Fruit fly (Drosophila melanogaster) whole organism, pupa: Measurements from ENCODE around the gene Afti.

Experiments
- CG10348 ChIP-seq: fragments of 200-800 bp; sonication (Bioruptor generic); IDR thresholded peaks from 2 replicates; pipeline ENCODE4 v1.3.6; 2022; ENCODE audit warnings: missing biosample characterization, missing genetic modification characterization
- CG12605 ChIP-seq: fragments of 200-800 bp; sonication (Bioruptor generic); IDR thresholded peaks from 2 replicates; pipeline ENCODE4 v1.3.6; 2022; ENCODE audit warnings: missing biosample characterization, missing genetic modification characterization
- CG13204 ChIP-seq: fragments of 200-800 bp; sonication (Bioruptor generic); optimal IDR thresholded peaks from 2 replicates; lab custom pipeline; 2018; ENCODE audit warnings: missing biosample characterization, mild to moderate bottlenecking, missing genetic modification characterization, moderate library complexity
- CG14655 ChIP-seq: fragments of 200-800 bp; sonication (Bioruptor generic); optimal IDR thresholded peaks from 3 replicates; lab custom pipeline; 2017; ENCODE audit warnings: mild to moderate bottlenecking, missing biosample characterization, missing genetic modification reagents, missing genetic modification characterization
- CG15710 ChIP-seq: fragments of 200-800 bp; sonication (Bioruptor generic); optimal IDR thresholded peaks from 2 replicates; lab custom pipeline; 2018; ENCODE audit warnings: missing biosample characterization, mild to moderate bottlenecking, missing genetic modification characterization, moderate library complexity
- CG17806 ChIP-seq: fragments of 200-800 bp; sonication (Bioruptor generic); optimal IDR thresholded peaks from 2 replicates; lab custom pipeline; 2018; ENCODE audit warnings: missing biosample characterization, mild to moderate bottlenecking, missing genetic modification characterization, moderate library complexity
- CG32121 ChIP-seq: fragments of 200-800 bp; sonication (Bioruptor generic); IDR thresholded peaks from 2 replicates; pipeline ENCODE4 v1.3.6; 2022; ENCODE audit warnings: missing biosample characterization, missing genetic modification characterization
- CG34367 ChIP-seq: fragments of 200-800 bp; sonication (Bioruptor generic); optimal IDR thresholded peaks from 2 replicates; lab custom pipeline; 2018; ENCODE audit warnings: missing biosample characterization, mild to moderate bottlenecking, missing genetic modification characterization
- CG4496 ChIP-seq: fragments of 200-800 bp; sonication (Bioruptor generic); IDR thresholded peaks from 3 replicates; pipeline ENCODE4 v1.3.6; 2022; ENCODE audit warnings: missing biosample characterization, missing genetic modification characterization
- CG8159 ChIP-seq: fragments of 200-800 bp; sonication (Bioruptor generic); optimal IDR thresholded peaks from 3 replicates; lab custom pipeline; 2018; ENCODE audit warnings: missing biosample characterization, mild to moderate bottlenecking, missing genetic modification characterization, moderate library complexity
- CG8301 ChIP-seq: fragments of 200-800 bp; sonication (Bioruptor generic); optimal IDR thresholded peaks from 2 replicates; lab custom pipeline; 2018; ENCODE audit warnings: missing biosample characterization, mild to moderate bottlenecking, missing genetic modification characterization
- CG9948 ChIP-seq: fragments of 200-800 bp; sonication (Bioruptor generic); optimal IDR thresholded peaks from 2 replicates; lab custom pipeline; 2018; ENCODE audit warnings: missing biosample characterization, mild to moderate bottlenecking, missing genetic modification characterization, moderate library complexity
- D1 ChIP-seq: fragments of 200-800 bp; sonication (Bioruptor generic); optimal IDR thresholded peaks from 2 replicates; lab custom pipeline; 2018; ENCODE audit warnings: missing biosample characterization, mild to moderate bottlenecking, missing genetic modification characterization, moderate library complexity
- EcR ChIP-seq: fragments of 200-800 bp; sonication (Bioruptor generic); optimal IDR thresholded peaks from 3 replicates; lab custom pipeline; 2019; ENCODE audit warnings: missing biosample characterization, missing genetic modification characterization, mild to moderate bottlenecking, moderate library complexity, missing genetic modification reagents
- Ets98B ChIP-seq: fragments of 200-800 bp; sonication (Bioruptor generic); IDR thresholded peaks from 2 replicates; pipeline ENCODE4 v1.3.6; 2022; ENCODE audit warnings: missing biosample characterization, missing genetic modification characterization
- Pif1A ChIP-seq: fragments of 200-800 bp; sonication (Bioruptor generic); optimal IDR thresholded peaks from 3 replicates; lab custom pipeline; 2016; ENCODE audit warnings: missing biosample characterization, missing genetic modification characterization
- Pif1B ChIP-seq: fragments of 200-800 bp; sonication (Bioruptor generic); optimal IDR thresholded peaks from 3 replicates; lab custom pipeline; 2016; ENCODE audit warnings: missing biosample characterization, missing genetic modification characterization
- Snoo ChIP-seq: fragments of 200-800 bp; sonication (Bioruptor generic); optimal IDR thresholded peaks from 3 replicates; lab custom pipeline; 2017; ENCODE audit warnings: missing biosample characterization, mild to moderate bottlenecking, missing genetic modification characterization, inconsistent platforms
- fd96Ca ChIP-seq: fragments of 200-800 bp; sonication (Bioruptor generic); IDR thresholded peaks from 3 replicates; pipeline ENCODE4 v1.3.6; 2022; ENCODE audit warnings: missing biosample characterization, missing genetic modification characterization
- gl ChIP-seq: fragments of 200-800 bp; sonication (Bioruptor generic); optimal IDR thresholded peaks from 2 replicates; lab custom pipeline; 2018; ENCODE audit warnings: missing biosample characterization, mild to moderate bottlenecking, missing genetic modification characterization
- rn ChIP-seq: fragments of 200-800 bp; sonication (Bioruptor generic); IDR thresholded peaks from 2 replicates; pipeline ENCODE4 v1.3.6; 2022; ENCODE audit warnings: missing biosample characterization, missing genetic modification characterization

The Afti gene

DNA sequence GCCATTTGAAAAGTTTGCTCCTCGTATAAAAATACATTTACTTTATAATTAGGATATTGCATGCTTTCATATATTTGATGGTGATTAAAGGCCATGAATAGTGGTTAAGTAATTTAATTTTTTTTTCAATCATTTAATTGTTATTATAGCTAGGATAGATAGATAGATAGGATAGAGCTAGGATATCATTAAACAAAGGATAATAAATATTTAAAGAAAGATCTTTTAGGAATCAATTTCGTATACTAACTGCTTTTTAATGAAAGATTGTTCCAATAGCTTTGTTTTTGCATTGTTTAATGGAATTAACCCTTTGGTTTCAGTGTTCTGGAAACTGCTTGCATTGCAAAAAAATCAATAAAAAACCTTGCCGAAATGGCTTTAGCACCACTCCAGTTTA, 28.1 kb upstream of the Afti start:
- TF ChIP-seq CG8159 (tag; lab: Kevin White, UChicago) (peak; percentile 50), Snoo (no peak), rn (GFP tag; lab: Robert Waterston, UW) (no peak), Pif1B (GFP tag; lab: Kevin White, UChicago) (no peak), gl (tag; lab: Kevin White, UChicago) (no peak), Ets98B (GFP tag; lab: Robert Waterston, UW) (no peak), CG10348 (GFP tag; lab: Robert Waterston, UW) (no peak), CG12605 (GFP tag; lab: Robert Waterston, UW) (no peak)

DNA sequence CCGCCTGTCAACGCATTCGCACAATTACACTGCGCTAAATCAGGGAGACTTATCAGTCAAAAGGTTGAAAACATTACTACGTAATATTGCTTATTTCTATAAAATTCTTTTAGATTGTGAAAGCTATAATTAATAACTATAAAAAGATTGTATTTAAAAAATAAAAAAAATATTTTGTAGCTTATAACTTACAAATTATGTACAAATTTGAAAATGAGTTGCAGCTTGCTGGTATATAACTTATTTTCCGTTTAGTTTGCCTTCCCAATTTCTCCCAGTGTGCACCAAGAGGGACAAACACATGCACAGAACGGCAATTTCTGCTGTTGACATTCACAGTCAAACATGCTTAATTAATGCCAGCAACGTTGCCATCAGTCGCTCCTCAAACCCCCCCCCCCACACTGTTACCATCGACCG, 27.3 kb upstream of the Afti start:
- TF ChIP-seq Ets98B (GFP tag; lab: Robert Waterston, UW) (peak; percentile 66), CG32121 (peak; percentile 78), Pif1B (GFP tag; lab: Kevin White, UChicago) (peak; percentile 72), rn (GFP tag; lab: Robert Waterston, UW) (peak; percentile 67), Snoo (peak; percentile 87), CG8159 (tag; lab: Kevin White, UChicago) (peak; percentile 97), Pif1A (GFP tag; lab: Kevin White, UChicago) (peak; percentile 69), CG10348 (GFP tag; lab: Robert Waterston, UW) (no peak), CG4496 (peak; percentile 80), CG15710 (tag; lab: Kevin White, UChicago) (peak; percentile 90), fd96Ca (GFP tag; lab: Robert Waterston, UW) (peak; percentile 82), CG8301 (tag; lab: Kevin White, UChicago) (peak; percentile 88), CG13204 (GFP tag; lab: Kevin White, UChicago) (peak; percentile 65), CG9948 (peak; percentile 86), CG17806 (tag; lab: Kevin White, UChicago) (peak; percentile 91), CG14655 (GFP tag; lab: Kevin White, UChicago) (peak; percentile 91), EcR (GFP tag; lab: Kevin White, UChicago) (no peak), CG12605 (GFP tag; lab: Robert Waterston, UW) (peak; percentile 56), gl (tag; lab: Kevin White, UChicago) (peak; percentile 75), D1 (tag; lab: Kevin White, UChicago) (peak; percentile 81), CG34367 (tag; lab: Kevin White, UChicago) (peak; percentile 73)

DNA sequence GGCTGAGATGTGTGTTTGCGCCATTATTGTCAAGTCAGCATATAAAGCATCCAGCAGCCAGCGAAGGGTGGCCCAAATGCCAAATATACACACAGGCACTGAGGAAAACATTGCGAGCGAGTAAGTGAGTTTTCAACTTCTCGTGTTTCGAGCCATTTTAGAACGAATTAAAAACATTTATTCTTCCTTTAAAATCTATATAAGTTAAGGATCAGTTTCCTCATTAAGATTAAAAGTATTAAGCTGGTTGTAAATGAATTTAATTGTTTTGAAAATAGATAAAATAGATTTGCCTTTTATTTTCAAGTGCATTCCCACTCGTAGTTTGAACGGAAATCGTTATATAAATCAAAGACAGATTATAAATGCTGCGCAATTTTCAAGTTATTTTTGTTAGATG, 24.9 kb upstream of the Afti start:
- no peak for TF ChIP-seq CG9948
- no peak for TF ChIP-seq CG12605 (GFP tag; lab: Robert Waterston, UW)
- TF ChIP-seq CG8159 (tag; lab: Kevin White, UChicago): peak; percentile 10

DNA sequence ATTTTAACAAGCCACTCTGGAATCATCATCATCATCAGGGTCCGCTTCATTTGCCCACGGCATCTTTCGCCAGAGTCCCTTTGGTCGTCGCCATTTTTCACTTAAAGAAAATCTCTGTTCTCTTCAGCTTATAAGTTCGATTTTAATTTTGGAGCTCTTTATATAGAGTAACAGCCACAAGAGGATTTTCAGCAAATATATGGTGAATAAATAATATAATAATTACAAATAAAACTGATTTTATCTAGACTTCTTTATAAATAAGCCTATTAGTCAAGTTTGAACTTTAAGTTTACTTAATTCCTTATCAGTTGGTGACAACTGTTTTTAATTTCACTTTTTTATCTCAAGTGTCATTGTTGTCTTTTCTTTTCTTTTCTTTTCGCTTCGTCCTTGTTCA, 22.0 kb upstream of the Afti start:
- TF ChIP-seq CG8159 (tag; lab: Kevin White, UChicago): peak; percentile 3
- TF ChIP-seq CG14655 (GFP tag; lab: Kevin White, UChicago): no peak
- TF ChIP-seq CG15710 (tag; lab: Kevin White, UChicago): no peak
- TF ChIP-seq Pif1B (GFP tag; lab: Kevin White, UChicago): no peak

DNA sequence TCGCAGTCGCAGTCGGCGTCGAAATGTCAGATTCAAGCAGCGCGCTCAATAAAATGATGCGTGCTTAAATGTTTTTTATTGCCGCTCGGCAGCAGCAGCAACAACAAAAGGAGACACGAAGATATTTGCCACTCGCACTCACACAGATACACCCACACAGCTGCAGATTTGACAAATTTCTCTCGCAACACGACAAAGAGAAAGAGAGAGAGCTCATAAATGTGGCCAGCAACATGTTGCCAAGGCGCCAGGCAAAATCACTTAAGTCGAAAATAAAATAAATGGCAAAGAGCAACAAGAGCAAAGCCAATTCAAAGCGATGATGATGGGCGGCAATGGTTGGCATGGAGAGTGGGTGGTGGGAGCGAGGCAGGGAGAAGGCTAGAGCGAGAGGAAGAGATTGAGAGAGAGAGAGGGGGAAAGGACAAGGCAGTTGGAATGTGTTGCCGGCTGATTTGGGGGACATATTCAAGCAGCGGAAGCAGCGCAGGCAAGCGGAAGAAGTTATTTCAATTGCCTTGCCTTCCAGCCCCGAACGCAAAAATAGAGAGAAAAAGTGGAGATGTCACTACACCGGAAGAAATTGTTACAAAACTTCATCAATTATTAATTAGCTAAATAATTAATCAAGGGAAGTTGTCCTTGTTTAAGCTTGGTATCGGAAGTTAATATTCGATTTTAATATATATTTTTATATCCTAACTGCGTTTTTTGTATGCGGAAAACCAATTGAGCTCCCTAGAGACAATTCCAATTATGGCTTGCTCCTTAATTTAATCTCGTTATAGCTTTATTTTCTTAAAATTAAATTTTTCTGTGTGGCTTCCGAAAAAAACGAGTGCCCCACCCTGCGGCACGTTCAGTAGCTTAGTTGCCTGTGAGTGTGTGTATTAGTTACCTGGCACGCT, 20.6 kb upstream of the Afti start:
- TF ChIP-seq CG15710 (tag; lab: Kevin White, UChicago): peak; percentile 19
- no peak for TF ChIP-seq fd96Ca (GFP tag; lab: Robert Waterston, UW)
- peak; percentile 14 for TF ChIP-seq EcR (GFP tag; lab: Kevin White, UChicago)
- peak; percentile 53 for TF ChIP-seq CG9948
- peak; percentile 71 for TF ChIP-seq CG14655 (GFP tag; lab: Kevin White, UChicago)
- no peak for TF ChIP-seq Snoo
- peak; percentile 10; the same call in 1 of the 2 replicates for TF ChIP-seq Ets98B (GFP tag; lab: Robert Waterston, UW)
- peak; percentile 43 for TF ChIP-seq Pif1A (GFP tag; lab: Kevin White, UChicago)
- TF ChIP-seq rn (GFP tag; lab: Robert Waterston, UW): no peak
- peak; percentile 21 for TF ChIP-seq Pif1B (GFP tag; lab: Kevin White, UChicago)
- TF ChIP-seq gl (tag; lab: Kevin White, UChicago): no peak
- TF ChIP-seq CG8301 (tag; lab: Kevin White, UChicago): peak; percentile 58
- peak; percentile 48 for TF ChIP-seq CG13204 (GFP tag; lab: Kevin White, UChicago)
- TF ChIP-seq CG10348 (GFP tag; lab: Robert Waterston, UW): no peak
- no peak for TF ChIP-seq CG34367 (tag; lab: Kevin White, UChicago)
- peak; percentile 45 for TF ChIP-seq CG8159 (tag; lab: Kevin White, UChicago)
- TF ChIP-seq D1 (tag; lab: Kevin White, UChicago): peak; percentile 2
- peak; percentile 41 for TF ChIP-seq CG17806 (tag; lab: Kevin White, UChicago)
- TF ChIP-seq CG4496: 0 out of 3 replicates have a peak, but pooled peaks have one; percentile 4
- TF ChIP-seq CG12605 (GFP tag; lab: Robert Waterston, UW): no peak

DNA sequence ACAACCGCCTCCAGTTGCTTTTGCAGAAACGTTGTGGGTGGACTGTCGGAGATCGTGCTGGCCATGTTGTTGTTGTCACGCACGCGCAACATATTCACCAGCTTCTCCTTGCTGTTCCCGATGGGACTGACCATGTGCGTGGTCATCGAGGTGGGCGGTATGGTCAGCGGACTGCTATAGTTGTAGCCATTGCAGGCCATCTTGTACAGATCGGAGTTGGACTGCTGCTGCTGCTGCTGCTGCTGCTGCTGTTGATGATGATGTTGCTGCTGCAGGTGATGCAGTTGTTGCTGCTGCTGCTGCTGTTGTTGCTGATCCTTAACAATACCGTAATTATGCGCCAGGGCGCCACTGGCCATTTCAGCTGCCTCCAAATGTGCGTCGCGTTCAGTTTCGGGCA, 18.3 kb upstream of the Afti start:
- TF ChIP-seq fd96Ca (GFP tag; lab: Robert Waterston, UW) (no peak), gl (tag; lab: Kevin White, UChicago) (no peak), CG4496 (no peak), CG10348 (GFP tag; lab: Robert Waterston, UW) (no peak), CG15710 (tag; lab: Kevin White, UChicago) (no peak), CG13204 (GFP tag; lab: Kevin White, UChicago) (no peak), CG12605 (GFP tag; lab: Robert Waterston, UW) (no peak), CG32121 (no peak), rn (GFP tag; lab: Robert Waterston, UW) (no peak), Pif1A (GFP tag; lab: Kevin White, UChicago) (no peak), Pif1B (GFP tag; lab: Kevin White, UChicago) (no peak), CG8159 (tag; lab: Kevin White, UChicago) (no peak), CG9948 (no peak), CG8301 (tag; lab: Kevin White, UChicago) (no peak)
